Worm (Caenorhabditis elegans) whole organism, midembryonic: ENCODE results near the gene msp-74.

Source experiments
- T22C8.4 ChIP-seq: fragments of 200-800 bp; sonication (Bioruptor generic); IDR thresholded peaks from 2 replicates; pipeline ENCODE4 v1.3.6; 2022; ENCODE audit warnings: missing genetic modification characterization, missing compliant biosample characterization
- cog-1 ChIP-seq: sonication (generic microtip); optimal IDR thresholded peaks from 2 replicates; lab custom pipeline; 2016; ENCODE audit warnings: missing genetic modification characterization, missing compliant biosample characterization
- flt-1 ChIP-seq: fragments of 200-800 bp; sonication (Bioruptor generic); IDR thresholded peaks from 2 replicates; pipeline ENCODE4 v1.3.6; 2022; ENCODE audit warnings: missing genetic modification characterization, missing compliant biosample characterization
- klf-2 ChIP-seq: fragments of 200-800 bp; sonication (Bioruptor generic); conservative IDR thresholded peaks from 2 replicates; pipeline ENCODE4 v1.3.6; 2022; ENCODE audit warnings: missing genetic modification reagents, missing genetic modification characterization, missing compliant biosample characterization
- med-1 ChIP-seq: sonication (generic microtip); optimal IDR thresholded peaks from 2 replicates; lab custom pipeline; 2017; ENCODE audit warnings: missing genetic modification characterization, mild to moderate bottlenecking, missing compliant biosample characterization, antibody characterized with exemption, missing genetic modification reagents; ENCODE audit not compliant: insufficient read depth
- ref-1 ChIP-seq: fragments of 200-800 bp; sonication (Bioruptor generic); conservative IDR thresholded peaks from 2 replicates; pipeline ENCODE4 v1.3.6; 2022; ENCODE audit warnings: missing genetic modification reagents, missing genetic modification characterization, missing compliant biosample characterization
- tab-1 ChIP-seq: fragments of 200-800 bp; sonication (Bioruptor generic); IDR thresholded peaks from 2 replicates; pipeline ENCODE4 v1.3.6; 2022; ENCODE audit warnings: missing genetic modification characterization, missing compliant biosample characterization
- ztf-23 ChIP-seq: fragments of 200-800 bp; sonication (Bioruptor generic); IDR thresholded peaks from 2 replicates; pipeline ENCODE4 v1.3.6; 2022; ENCODE audit warnings: missing genetic modification reagents, missing genetic modification characterization, missing compliant biosample characterization

ce11 chrII:5115733-5116132 is 598 bp upstream of the msp-74 start, which contains the start of gene srsy-1:
- TF ChIP-seq klf-2 (GFP tag; lab: Robert Waterston, UW), result no peak
- TF ChIP-seq flt-1 (GFP tag; lab: Robert Waterston, UW), result no peak
- TF ChIP-seq cog-1 (tag; lab: Kevin White, UChicago), result no peak
- TF ChIP-seq tab-1 (GFP tag; lab: Robert Waterston, UW), result no peak
- no peak for TF ChIP-seq ref-1
- no peak for TF ChIP-seq med-1 (GFP tag; lab: Kevin White, UChicago)
- TF ChIP-seq T22C8.4 (GFP tag; lab: Robert Waterston, UW), result no peak
- TF ChIP-seq ztf-23 (GFP tag; lab: Robert Waterston, UW), result no peak
